Fruit fly (Drosophila melanogaster) whole organism, prepupa: ENCODE measurements around the gene CG4374.

ENCODE experiments used
- CG10631 ChIP-seq: fragments of 200-800 bp; sonication (Bioruptor generic); optimal IDR thresholded peaks from 2 replicates; lab custom pipeline; 2016; ENCODE audit warnings: missing biosample characterization, missing genetic modification characterization
- CG10669 ChIP-seq: fragments of 200-800 bp; sonication (Bioruptor generic); optimal IDR thresholded peaks from 3 replicates; lab custom pipeline; 2018; ENCODE audit warnings: missing biosample characterization, mild to moderate bottlenecking, missing genetic modification characterization, moderate library complexity
- CG1621 ChIP-seq: fragments of 200-800 bp; sonication (Bioruptor generic); optimal IDR thresholded peaks from 3 replicates; lab custom pipeline; 2018; ENCODE audit warnings: missing biosample characterization, mild to moderate bottlenecking, missing genetic modification characterization
- CG16779 ChIP-seq: fragments of 200-800 bp; sonication (Bioruptor generic); optimal IDR thresholded peaks from 3 replicates; lab custom pipeline; 2017; ENCODE audit warnings: missing biosample characterization, mild to moderate bottlenecking, missing genetic modification characterization
- CG31627 ChIP-seq: fragments of 200-800 bp; sonication (Bioruptor generic); optimal IDR thresholded peaks from 3 replicates; lab custom pipeline; 2016; ENCODE audit warnings: missing biosample characterization, missing genetic modification characterization
- CG34406 ChIP-seq: fragments of 200-800 bp; sonication (Bioruptor generic); optimal IDR thresholded peaks from 3 replicates; lab custom pipeline; 2016; ENCODE audit warnings: missing biosample characterization, missing genetic modification characterization
- CG3919 ChIP-seq: fragments of 200-800 bp; sonication (Bioruptor generic); optimal IDR thresholded peaks from 3 replicates; lab custom pipeline; 2016; ENCODE audit warnings: missing biosample characterization, missing genetic modification characterization
- CG4318 ChIP-seq: fragments of 200-800 bp; sonication (Bioruptor generic); optimal IDR thresholded peaks from 3 replicates; lab custom pipeline; 2017; ENCODE audit warnings: missing biosample characterization, mild to moderate bottlenecking, missing genetic modification characterization
- CG6163 ChIP-seq: fragments of 200-800 bp; sonication (Bioruptor generic); IDR thresholded peaks from 3 replicates; pipeline ENCODE4 v1.3.6; 2022; ENCODE audit warnings: missing biosample characterization, missing genetic modification characterization
- CG6276 ChIP-seq: fragments of 200-800 bp; sonication (Bioruptor generic); optimal IDR thresholded peaks from 2 replicates; lab custom pipeline; 2017; ENCODE audit warnings: missing biosample characterization, mild to moderate bottlenecking, missing genetic modification characterization
- CG6854 ChIP-seq: fragments of 200-800 bp; sonication (Bioruptor generic); optimal IDR thresholded peaks from 2 replicates; lab custom pipeline; 2017; ENCODE audit warnings: missing biosample characterization, mild to moderate bottlenecking, missing genetic modification characterization
- CG8632 ChIP-seq: fragments of 200-800 bp; sonication (Bioruptor generic); optimal IDR thresholded peaks from 3 replicates; lab custom pipeline; 2016; ENCODE audit warnings: missing biosample characterization, missing genetic modification characterization
- CG9139 ChIP-seq: fragments of 200-800 bp; sonication (Bioruptor generic); optimal IDR thresholded peaks from 3 replicates; lab custom pipeline; 2017; ENCODE audit warnings: missing biosample characterization, mild to moderate bottlenecking, missing genetic modification characterization
- Eip75B ChIP-seq: fragments of 200-800 bp; sonication (Bioruptor generic); optimal IDR thresholded peaks from 3 replicates; lab custom pipeline; 2016; ENCODE audit warnings: missing biosample characterization, missing genetic modification characterization
- Eip78C ChIP-seq: fragments of 200-800 bp; sonication (Bioruptor generic); peaks from one replicate; lab custom pipeline; 2016; ENCODE audit warnings: missing biosample characterization, missing genetic modification characterization
- Ets21C ChIP-seq: fragments of 200-800 bp; sonication (Bioruptor generic); optimal IDR thresholded peaks from 3 replicates; lab custom pipeline; 2016; ENCODE audit warnings: missing biosample characterization, missing genetic modification characterization
- Hr38 ChIP-seq: sonication (Bioruptor generic); optimal IDR thresholded peaks from 2 replicates; lab custom pipeline; 2016; ENCODE audit warnings: missing biosample characterization, missing genetic modification characterization
- Lpt ChIP-seq: fragments of 200-800 bp; sonication (Bioruptor generic); optimal IDR thresholded peaks from 3 replicates; lab custom pipeline; 2016; ENCODE audit warnings: missing biosample characterization, missing genetic modification characterization
- OdsH ChIP-seq: fragments of 200-800 bp; sonication (Bioruptor generic); optimal IDR thresholded peaks from 3 replicates; lab custom pipeline; 2016; ENCODE audit warnings: missing biosample characterization, missing genetic modification characterization
- Sox102F ChIP-seq: fragments of 200-800 bp; sonication (Bioruptor generic); optimal IDR thresholded peaks from 2 replicates; lab custom pipeline; 2016; ENCODE audit warnings: missing biosample characterization, mild to moderate bottlenecking, missing genetic modification characterization
- dsx ChIP-seq: fragments of 200-800 bp; optimal IDR thresholded peaks from 3 replicates; lab custom pipeline; 2019; ENCODE audit warnings: missing biosample characterization, mild to moderate bottlenecking, missing genetic modification characterization, moderate library complexity; ENCODE audit not compliant: poor library complexity, severe bottlenecking
- eg ChIP-seq: fragments of 200-800 bp; sonication (Bioruptor generic); IDR thresholded peaks from 3 replicates; pipeline ENCODE4 v1.3.6; 2022; ENCODE audit warnings: missing biosample characterization, missing genetic modification characterization
- esn ChIP-seq: fragments of 200-800 bp; sonication (Bioruptor generic); optimal IDR thresholded peaks from 2 replicates; lab custom pipeline; 2016; ENCODE audit warnings: missing biosample characterization, mild to moderate bottlenecking, missing genetic modification characterization, moderate library complexity
- fd59A ChIP-seq: fragments of 200-800 bp; sonication (Bioruptor generic); optimal IDR thresholded peaks from 2 replicates; lab custom pipeline; 2017; ENCODE audit warnings: missing biosample characterization, mild to moderate bottlenecking, missing genetic modification characterization, missing genetic modification reagents
- spab ChIP-seq: fragments of 200-800 bp; sonication (Bioruptor generic); optimal IDR thresholded peaks from 2 replicates; lab custom pipeline; 2017; ENCODE audit warnings: missing biosample characterization, mild to moderate bottlenecking, missing genetic modification characterization, missing genetic modification reagents
- ss ChIP-seq, 2 experiments: fragments of 200-800 bp; sonication (Bioruptor generic); optimal IDR thresholded peaks; 2 replicates in 1 of 2; 3 replicates in 1 of 2; lab custom pipeline; 2017 to 2018; ENCODE audit warnings: mild to moderate bottlenecking in 2 of 2, missing biosample characterization in 2 of 2, missing genetic modification characterization in 2 of 2, moderate library complexity in 1 of 2
- svp ChIP-seq: fragments of 200-800 bp; sonication (Bioruptor generic); peaks from one replicate; lab custom pipeline; 2016; ENCODE audit warnings: missing biosample characterization, missing genetic modification characterization
- vri ChIP-seq: fragments of 200-800 bp; sonication (Bioruptor generic); optimal IDR thresholded peaks from 3 replicates; lab custom pipeline; 2016; ENCODE audit warnings: missing biosample characterization, mild to moderate bottlenecking, missing genetic modification characterization

The CG4374 gene

DNA sequence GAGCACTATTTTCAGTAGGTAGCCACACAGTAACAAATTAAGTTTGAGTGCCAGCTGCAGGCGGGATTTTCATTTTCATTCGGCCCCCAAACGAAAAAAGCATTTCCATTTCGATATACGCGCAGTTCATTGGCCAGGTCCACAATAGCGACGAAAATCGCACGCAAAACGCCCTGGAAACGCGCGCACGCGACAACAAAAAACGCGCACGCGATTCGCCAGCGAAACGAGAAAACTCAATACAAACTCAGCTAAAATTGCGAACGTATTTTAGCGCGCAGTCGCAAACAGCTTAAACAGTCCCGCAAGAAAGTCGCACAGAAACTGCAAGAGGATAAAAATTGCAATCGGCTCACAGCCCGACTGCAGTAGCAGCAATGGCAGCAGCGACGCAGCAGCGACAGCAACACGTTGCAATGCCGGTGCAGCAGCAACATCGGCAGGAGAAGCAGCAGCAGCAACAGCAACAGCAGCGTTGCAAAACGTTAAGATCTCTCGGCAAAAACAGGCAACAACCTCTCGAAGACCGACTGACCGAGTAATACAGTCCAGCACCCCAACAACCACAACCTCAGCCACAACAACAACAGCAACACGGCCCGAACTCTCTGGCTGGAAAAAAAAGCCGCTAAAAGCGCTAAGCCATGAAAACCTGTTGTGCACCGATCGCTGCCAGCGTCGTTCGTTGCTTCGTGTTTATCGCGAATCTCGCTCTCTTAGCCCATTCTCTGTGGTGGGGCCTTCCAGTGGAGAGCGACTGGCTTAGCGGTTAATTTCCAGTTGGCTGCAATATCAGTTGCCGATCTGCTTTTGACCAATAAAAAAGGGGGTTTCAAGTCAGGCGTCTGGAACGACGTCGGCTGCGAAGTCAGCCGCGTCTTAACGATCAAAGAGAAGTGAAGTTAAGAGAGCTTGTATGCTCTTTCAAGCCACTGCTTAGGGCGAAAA is at the start of gene CG4374:
Gene CG4374, minus strand, starts transcription at position 268 of the 948 bp plus-strand sequence.
- TF ChIP-seq CG10631 (GFP tag; lab: Kevin White, UChicago) (no peak), CG9139 (GFP tag; lab: Kevin White, UChicago) (peak; percentile 14), Eip78C (GFP tag; lab: Kevin White, UChicago) (peak; percentile 25), Lpt (GFP tag; lab: Kevin White, UChicago) (peak; percentile 34), ss (GFP tag; optimal IDR thresholded peaks at IDR 0.05; lab: Kevin White, UChicago) (peak in 1 of 2 experiments; percentile 46), CG31627 (GFP tag; lab: Kevin White, UChicago) (no peak), CG3919 (GFP tag; lab: Kevin White, UChicago) (peak; percentile 65), eg (GFP tag; lab: Robert Waterston, UW) (0 out of 3 replicates have a peak, but pooled peaks have one; percentile 12), CG16779 (no peak), CG6163 (GFP tag; lab: Robert Waterston, UW) (0 out of 3 replicates have a peak, but pooled peaks have one; percentile 9), Eip75B (peak; percentile 59), dsx (GFP tag; lab: Kevin White, UChicago) (peak; percentile 40), CG6854 (GFP tag; lab: Kevin White, UChicago) (peak; percentile 11)
- TF ChIP-seq, all 60 proteins: peak for 10

DNA sequence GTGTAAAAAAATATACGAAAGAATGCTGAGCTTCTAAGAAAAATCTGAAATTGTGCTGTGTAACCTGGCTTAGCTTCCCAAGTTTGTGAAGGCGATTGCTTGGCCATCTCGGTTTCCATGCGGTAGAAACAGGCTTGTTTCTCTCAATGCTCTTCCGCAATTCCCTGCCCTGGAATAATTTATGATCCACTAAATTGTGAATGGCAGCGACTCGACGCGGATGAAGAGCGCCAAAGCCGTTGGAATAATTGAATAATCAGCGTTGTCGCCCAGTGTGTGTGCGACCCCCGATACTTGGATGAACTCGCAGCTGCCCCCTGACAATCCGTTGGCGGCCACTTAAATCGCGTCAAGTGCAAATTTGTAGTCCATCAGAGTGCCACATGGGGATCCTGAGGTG is 49.4 kb upstream of the CG4374 start, which contains the start of gene CG10177:
Gene CG10177, minus strand, starts transcription at position 101 of the 400 bp plus-strand sequence.
- TF ChIP-seq CG10669 (GFP tag; lab: Kevin White, UChicago) (no peak), CG1621 (tag; lab: Kevin White, UChicago) (no peak), Ets21C (no peak), esn (no peak), CG31627 (GFP tag; lab: Kevin White, UChicago) (no peak), dsx (GFP tag; lab: Kevin White, UChicago) (no peak), fd59A (GFP tag; lab: Kevin White, UChicago) (no peak)

- peak; percentile 87 for TF ChIP-seq Eip78C (GFP tag; lab: Kevin White, UChicago)
- TF ChIP-seq spab (GFP tag; lab: Kevin White, UChicago): no peak
- TF ChIP-seq vri (GFP tag; lab: Kevin White, UChicago): no peak
- TF ChIP-seq CG4318 (GFP tag; lab: Kevin White, UChicago): no peak
- peak; percentile 15 for TF ChIP-seq svp (GFP tag; lab: Kevin White, UChicago)
- TF ChIP-seq OdsH (GFP tag; lab: Kevin White, UChicago): no peak
- TF ChIP-seq CG8632 (GFP tag; lab: Kevin White, UChicago): peak; percentile 18
- no peak for TF ChIP-seq Hr38 (GFP tag; lab: Kevin White, UChicago)
- TF ChIP-seq CG16779: peak; percentile 1
- TF ChIP-seq Sox102F (GFP tag; lab: Kevin White, UChicago): peak; percentile 20
- TF ChIP-seq CG34406 (GFP tag; lab: Kevin White, UChicago): peak; percentile 40
Observed at dm6 chr3R:23519395-23520101, 47.5 kb upstream of the CG4374 start, which contains the start of gene Irk2. Irk2 (minus strand) TSS chr3R:23519445.

DNA sequence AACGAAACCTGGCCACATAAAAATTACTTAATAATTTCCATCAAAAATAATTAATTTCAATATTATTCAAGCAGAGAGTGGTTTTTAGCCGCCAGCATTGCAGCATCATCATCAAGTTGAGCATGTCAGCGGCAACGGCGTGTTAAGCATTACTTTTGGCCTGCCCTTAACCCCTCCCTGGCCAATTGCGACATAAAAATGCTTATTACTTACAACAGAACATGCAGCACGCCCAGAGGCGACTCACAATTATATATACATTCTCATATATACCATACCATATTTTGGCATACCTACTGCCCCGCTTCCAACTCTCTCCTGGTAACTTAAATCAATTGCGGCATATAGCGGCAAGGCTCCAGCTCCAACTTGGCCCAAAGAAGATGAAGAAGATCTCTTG is 39.3 kb upstream of the CG4374 start:
- TF ChIP-seq svp (GFP tag; lab: Kevin White, UChicago) (peak; percentile 56), CG6276 (GFP tag; lab: Kevin White, UChicago) (no peak), Eip78C (GFP tag; lab: Kevin White, UChicago) (peak; percentile 47)
